Fruit fly (Drosophila melanogaster): ENCODE results near the gene CG5973.

DNA sequence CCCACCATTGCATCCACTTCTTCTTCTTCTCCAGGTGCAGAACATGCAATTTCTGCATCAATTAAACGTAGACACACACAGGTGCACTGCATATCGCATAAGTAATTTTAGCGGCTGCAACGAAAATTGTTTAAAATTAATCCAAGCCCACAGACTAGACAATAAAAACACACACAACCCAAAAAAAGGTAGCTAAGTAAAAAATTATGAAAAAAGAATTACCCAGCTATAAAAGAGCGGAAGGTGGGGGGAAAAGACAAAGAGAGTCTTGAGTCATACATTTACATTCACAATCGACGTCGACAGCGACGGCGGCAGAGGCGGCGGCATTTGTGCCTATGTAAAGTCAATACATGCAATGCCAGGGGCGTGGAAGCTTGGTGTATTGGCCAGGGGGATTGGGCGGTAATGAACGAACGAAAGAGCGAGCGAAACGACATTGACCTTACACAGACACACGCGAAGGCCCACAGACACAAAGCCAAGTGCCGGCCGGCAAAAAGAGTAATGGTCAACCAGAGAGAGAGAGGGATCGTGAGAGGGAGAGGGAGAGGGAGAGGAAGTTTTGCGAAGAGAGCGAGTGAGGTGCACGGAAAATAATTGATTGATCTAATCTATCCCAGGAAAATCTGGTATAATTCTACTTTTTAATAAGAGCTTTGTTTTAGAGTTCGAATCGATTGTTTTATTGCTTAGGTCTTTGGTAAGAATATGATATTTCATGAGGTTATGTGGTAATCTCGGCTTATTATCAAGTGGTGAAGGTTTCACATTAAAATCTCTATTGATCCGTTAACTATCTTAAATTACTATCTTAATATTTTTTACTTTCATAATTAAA is 18.9 kb upstream of the CG5973 start:
- no peak for TF ChIP-seq Dfd (GFP tag; optimal IDR thresholded peaks at IDR 0.05)
- TF ChIP-seq CrebA (GFP tag; optimal IDR thresholded peaks at IDR 0.05; ENCODE audit: borderline replicate concordance): no peak
- peak; percentile 83 for TF ChIP-seq OdsH (GFP tag; optimal IDR thresholded peaks at IDR 0.05)
- TF ChIP-seq rgr (GFP tag; optimal IDR thresholded peaks at IDR 0.05): peak; percentile 74
